Fruit fly (Drosophila melanogaster) whole organism, adult: ENCODE measurements around the gene Nph.

ENCODE experiments used
- CG14711 ChIP-seq: fragments of 200-800 bp; sonication (Bioruptor generic); optimal IDR thresholded peaks from 2 replicates; lab custom pipeline; 2018; ENCODE audit warnings: missing biosample characterization, mild to moderate bottlenecking, missing genetic modification characterization, moderate library complexity
- cic ChIP-seq: fragments of 200-800 bp; sonication (Bioruptor generic); optimal IDR thresholded peaks from 2 replicates; lab custom pipeline; 2017; ENCODE audit warnings: missing biosample characterization, mild to moderate bottlenecking, missing genetic modification characterization, moderate library complexity
- kay ChIP-seq: fragments of 200-800 bp; sonication (Bioruptor generic); peaks from one replicate; lab custom pipeline; 2016; ENCODE audit warnings: missing biosample characterization, missing genetic modification characterization, borderline replicate concordance
- pad ChIP-seq: fragments of 200-800 bp; sonication (Bioruptor generic); optimal IDR thresholded peaks from 3 replicates; lab custom pipeline; 2017; ENCODE audit warnings: missing biosample characterization, missing genetic modification characterization, mild to moderate bottlenecking, moderate library complexity, missing genetic modification reagents

dm6 chr3R:29982027-29982426, 22.6 kb downstream of the Nph start:
- no peak for TF ChIP-seq kay (GFP tag; lab: Kevin White, UChicago)
- TF ChIP-seq pad (GFP tag; lab: Kevin White, UChicago), result no peak
- no peak for TF ChIP-seq CG14711 (tag; lab: Kevin White, UChicago)
- TF ChIP-seq cic (GFP tag; lab: Kevin White, UChicago), result no peak
